Fruit fly (Drosophila melanogaster) whole organism, embryonic: ENCODE measurements around the gene CG31800.

Experiments used
- Awh ChIP-seq: fragments of 200-800 bp; sonication (Bioruptor generic); IDR thresholded peaks from 2 replicates; pipeline ENCODE4, ENCODE4 v1.3.6; 2022; ENCODE audit warnings: missing biosample characterization, missing genetic modification characterization
- B-H1 ChIP-seq: fragments of 200-800 bp; sonication (Bioruptor generic); IDR thresholded peaks from 3 replicates; pipeline ENCODE4 v1.3.6; 2022; ENCODE audit warnings: missing biosample characterization, missing genetic modification characterization
- CG10462 ChIP-seq: fragments of 200-800 bp; sonication (Bioruptor generic); optimal IDR thresholded peaks from 2 replicates; lab custom pipeline; 2016; ENCODE audit warnings: missing biosample characterization, missing genetic modification characterization
- CG10543 ChIP-seq: fragments of 200-800 bp; sonication (Bioruptor generic); optimal IDR thresholded peaks from 3 replicates; lab custom pipeline; 2017; ENCODE audit warnings: missing biosample characterization, mild to moderate bottlenecking, missing genetic modification characterization, moderate library complexity
- CG11398 ChIP-seq: fragments of 200-800 bp; sonication (Bioruptor generic); optimal IDR thresholded peaks from 2 replicates; lab custom pipeline; 2016; ENCODE audit warnings: missing biosample characterization, missing genetic modification characterization
- CG12219 ChIP-seq: fragments of 200-800 bp; sonication (Bioruptor generic); optimal IDR thresholded peaks from 3 replicates; lab custom pipeline; 2018; ENCODE audit warnings: missing biosample characterization, mild to moderate bottlenecking, missing genetic modification characterization
- CG12299 ChIP-seq: fragments of 200-800 bp; sonication (Bioruptor generic); optimal IDR thresholded peaks from 2 replicates; lab custom pipeline; 2018; ENCODE audit warnings: missing biosample characterization, mild to moderate bottlenecking, missing genetic modification characterization
- CG13123 ChIP-seq: fragments of 200-800 bp; sonication (Bioruptor generic); optimal IDR thresholded peaks from 2 replicates; lab custom pipeline; 2016; ENCODE audit warnings: missing biosample characterization, missing genetic modification characterization
- CG16815 ChIP-seq: fragments of 200-800 bp; sonication (Bioruptor generic); optimal IDR thresholded peaks from 3 replicates; lab custom pipeline; 2017; ENCODE audit warnings: missing biosample characterization, mild to moderate bottlenecking, missing genetic modification characterization
- CG17361 ChIP-seq: fragments of 200-800 bp; sonication (Bioruptor generic); IDR thresholded peaks from 3 replicates; pipeline ENCODE4 v1.3.6; 2022; ENCODE audit warnings: missing biosample characterization, missing genetic modification characterization
- CG1792 ChIP-seq: fragments of 200-800 bp; sonication (Bioruptor generic); optimal IDR thresholded peaks from 2 replicates; lab custom pipeline; 2016; ENCODE audit warnings: missing biosample characterization, missing genetic modification characterization
- CG4424 ChIP-seq: fragments of 200-800 bp; sonication (Bioruptor generic); optimal IDR thresholded peaks from 3 replicates; lab custom pipeline; 2016; ENCODE audit warnings: missing biosample characterization, missing genetic modification characterization
- CG4707 ChIP-seq: fragments of 200-800 bp; sonication (Bioruptor generic); optimal IDR thresholded peaks from 2 replicates; lab custom pipeline; 2018; ENCODE audit warnings: missing biosample characterization, mild to moderate bottlenecking, missing genetic modification characterization, moderate library complexity
- CG4820 ChIP-seq: fragments of 200-800 bp; sonication (Bioruptor generic); optimal IDR thresholded peaks from 3 replicates; lab custom pipeline; 2016; ENCODE audit warnings: missing biosample characterization, missing genetic modification characterization
- CG6854 ChIP-seq: fragments of 200-800 bp; sonication (Bioruptor generic); optimal IDR thresholded peaks from 3 replicates; lab custom pipeline; 2017; ENCODE audit warnings: missing biosample characterization, mild to moderate bottlenecking, missing genetic modification characterization
- CG7372 ChIP-seq: fragments of 200-800 bp; sonication (Bioruptor generic); IDR thresholded peaks from 2 replicates; pipeline ENCODE4 v1.3.6; 2022; ENCODE audit warnings: missing biosample characterization, missing genetic modification characterization
- CkIIα-i1 ChIP-seq: fragments of 200-800 bp; sonication (Bioruptor generic); IDR thresholded peaks from 2 replicates; pipeline ENCODE4 v1.3.6; 2022; ENCODE audit warnings: missing biosample characterization, missing genetic modification characterization
- CrebB ChIP-seq: fragments of 200-800 bp; sonication (Bioruptor generic); optimal IDR thresholded peaks from 3 replicates; lab custom pipeline; 2018; ENCODE audit warnings: missing biosample characterization, mild to moderate bottlenecking, missing genetic modification characterization
- D19A ChIP-seq: fragments of 200-800 bp; optimal IDR thresholded peaks from 3 replicates; lab custom pipeline; 2019; ENCODE audit warnings: missing biosample characterization, mild to moderate bottlenecking, missing genetic modification characterization, moderate library complexity
- Dek ChIP-seq: fragments of 200-800 bp; sonication (Bioruptor generic); optimal IDR thresholded peaks from 3 replicates; lab custom pipeline; 2019; ENCODE audit warnings: missing biosample characterization, mild to moderate bottlenecking, missing genetic modification characterization, moderate library complexity
- HLH3B ChIP-seq: fragments of 200-800 bp; sonication (Bioruptor generic); IDR thresholded peaks from 2 replicates; pipeline ENCODE4 v1.3.6; 2022; ENCODE audit warnings: missing biosample characterization, missing genetic modification characterization
- HLHmδ ChIP-seq: fragments of 200-800 bp; sonication (Bioruptor generic); optimal IDR thresholded peaks from 2 replicates; lab custom pipeline; 2018; ENCODE audit warnings: missing biosample characterization, mild to moderate bottlenecking, missing genetic modification characterization, moderate library complexity
- Hmx ChIP-seq: fragments of 200-800 bp; sonication (Bioruptor generic); optimal IDR thresholded peaks from 2 replicates; lab custom pipeline; 2016; ENCODE audit warnings: missing biosample characterization, missing genetic modification characterization
- MTF-1 ChIP-seq: fragments of 200-800 bp; sonication (Bioruptor generic); optimal IDR thresholded peaks from 2 replicates; lab custom pipeline; 2018; ENCODE audit warnings: missing biosample characterization, mild to moderate bottlenecking, missing genetic modification characterization, borderline replicate concordance
- NC2β ChIP-seq: fragments of 200-800 bp; sonication (Bioruptor generic); optimal IDR thresholded peaks from 2 replicates; lab custom pipeline; 2016; ENCODE audit warnings: missing biosample characterization, missing genetic modification characterization
- Oli ChIP-seq: fragments of 200-800 bp; sonication (Bioruptor generic); optimal IDR thresholded peaks from 2 replicates; lab custom pipeline; 2018; ENCODE audit warnings: missing biosample characterization, mild to moderate bottlenecking, missing genetic modification characterization, moderate library complexity
- Side ChIP-seq: fragments of 200-800 bp; sonication (Bioruptor generic); optimal IDR thresholded peaks from 2 replicates; lab custom pipeline; 2016; ENCODE audit warnings: missing biosample characterization, missing genetic modification characterization
- Usf ChIP-seq: fragments of 200-800 bp; sonication (Bioruptor generic); optimal IDR thresholded peaks from 2 replicates; lab custom pipeline; 2017; ENCODE audit warnings: missing genotype, missing biosample characterization, missing genetic modification characterization
- ap ChIP-seq: fragments of 200-800 bp; sonication (Bioruptor generic); IDR thresholded peaks from 2 replicates; pipeline ENCODE4 v1.3.6; 2022; ENCODE audit warnings: missing biosample characterization, missing genetic modification characterization
- bigmax ChIP-seq: fragments of 200-800 bp; sonication (Bioruptor generic); optimal IDR thresholded peaks from 2 replicates; lab custom pipeline; 2018; ENCODE audit warnings: missing biosample characterization, mild to moderate bottlenecking, missing genetic modification characterization
- crol ChIP-seq: fragments of 200-800 bp; sonication (Bioruptor generic); IDR thresholded peaks from 2 replicates; pipeline ENCODE4 v1.3.6; 2022; ENCODE audit warnings: missing biosample characterization, missing genetic modification characterization
- cwo ChIP-seq: fragments of 200-800 bp; sonication (Bioruptor generic); optimal IDR thresholded peaks from 3 replicates; lab custom pipeline; 2017; ENCODE audit warnings: missing biosample characterization, missing genetic modification characterization, mild to moderate bottlenecking, moderate library complexity, missing genetic modification reagents
- dm ChIP-seq: fragments of 200-800 bp; sonication (Bioruptor generic); optimal IDR thresholded peaks from 3 replicates; lab custom pipeline; 2016; ENCODE audit warnings: missing biosample characterization, missing genetic modification characterization
- esg ChIP-seq: fragments of 200-800 bp; sonication (Bioruptor generic); conservative IDR thresholded peaks from 2 replicates; pipeline ENCODE4 v1.3.6; 2022; ENCODE audit warnings: missing biosample characterization, missing genetic modification characterization
- ewg ChIP-seq: fragments of 200-800 bp; sonication (Bioruptor generic); optimal IDR thresholded peaks from 3 replicates; lab custom pipeline; 2017; ENCODE audit warnings: mild to moderate bottlenecking, missing biosample characterization, missing genetic modification reagents, missing genetic modification characterization
- gro ChIP-seq: fragments of 200-800 bp; sonication (Bioruptor generic); optimal IDR thresholded peaks from 2 replicates; lab custom pipeline; 2016; ENCODE audit warnings: missing biosample characterization, missing genetic modification characterization
- ham ChIP-seq: fragments of 200-800 bp; sonication (Bioruptor generic); IDR thresholded peaks from 2 replicates; pipeline ENCODE4 v1.3.6; 2022; ENCODE audit warnings: missing biosample characterization, missing genetic modification characterization
- lbe ChIP-seq: fragments of 200-800 bp; sonication (Bioruptor generic); optimal IDR thresholded peaks from 2 replicates; lab custom pipeline; 2016; ENCODE audit warnings: missing biosample characterization, mild to moderate bottlenecking, missing genetic modification characterization
- nerfin-1 ChIP-seq: fragments of 200-800 bp; sonication (Bioruptor generic); optimal IDR thresholded peaks from 3 replicates; lab custom pipeline; 2019; ENCODE audit warnings: missing biosample characterization, mild to moderate bottlenecking, missing genetic modification characterization, moderate library complexity
- onecut ChIP-seq: fragments of 200-800 bp; sonication (Bioruptor generic); IDR thresholded peaks from 2 replicates; pipeline ENCODE4 v1.3.6; 2022; ENCODE audit warnings: missing biosample characterization, missing genetic modification characterization
- org-1 ChIP-seq: fragments of 200-800 bp; sonication (Bioruptor generic); optimal IDR thresholded peaks from 2 replicates; lab custom pipeline; 2017; ENCODE audit warnings: missing biosample characterization, missing genetic modification characterization
- p53 ChIP-seq: fragments of 200-800 bp; sonication (Bioruptor generic); optimal IDR thresholded peaks from 2 replicates; lab custom pipeline; 2016; ENCODE audit warnings: missing biosample characterization, missing genetic modification characterization
- prd ChIP-seq, 3 experiments: fragments of >200 bp in 2 of 3; fragments of 200-800 bp in 1 of 3; sonication (Bioruptor generic) in 1 of 3; optimal IDR thresholded peaks in 2 of 3; IDR thresholded peaks in 1 of 3; 2 replicates in 2 of 3; 3 replicates in 1 of 3; pipeline versions ENCODE4 v1.3.6 to Lab custom; 2017 to 2022; ENCODE audit warnings: missing biosample characterization in 1 of 3, missing genetic modification characterization in 1 of 3
- run ChIP-seq: fragments of 200-800 bp; sonication (Bioruptor generic); optimal IDR thresholded peaks from 3 replicates; lab custom pipeline; 2018; ENCODE audit warnings: missing biosample characterization, mild to moderate bottlenecking, missing genetic modification characterization
- sens-2 ChIP-seq: fragments of 200-800 bp; sonication (Bioruptor generic); IDR thresholded peaks from 2 replicates; pipeline ENCODE4 v1.3.6; 2022; ENCODE audit warnings: missing biosample characterization, missing genetic modification characterization
- tna ChIP-seq: fragments of 200-800 bp; sonication (Bioruptor generic); IDR thresholded peaks from 2 replicates; pipeline ENCODE4 v1.3.6; 2022; ENCODE audit warnings: missing biosample characterization, missing genetic modification characterization; ENCODE audit not compliant: partially characterized antibody
- tup ChIP-seq: fragments of 200-800 bp; sonication (Bioruptor generic); optimal IDR thresholded peaks from 2 replicates; lab custom pipeline; 2016; ENCODE audit warnings: missing biosample characterization, mild to moderate bottlenecking, missing genetic modification characterization, moderate library complexity
- vfl ChIP-seq: fragments of 200-800 bp; sonication (Bioruptor generic); optimal IDR thresholded peaks from 2 replicates; lab custom pipeline; 2016; ENCODE audit warnings: missing biosample characterization, missing genetic modification characterization
- wek ChIP-seq: fragments of 200-800 bp; sonication (Bioruptor generic); optimal IDR thresholded peaks from 3 replicates; lab custom pipeline; 2018; ENCODE audit warnings: missing biosample characterization, mild to moderate bottlenecking, missing genetic modification characterization, moderate library complexity

CG31800 gene

DNA sequence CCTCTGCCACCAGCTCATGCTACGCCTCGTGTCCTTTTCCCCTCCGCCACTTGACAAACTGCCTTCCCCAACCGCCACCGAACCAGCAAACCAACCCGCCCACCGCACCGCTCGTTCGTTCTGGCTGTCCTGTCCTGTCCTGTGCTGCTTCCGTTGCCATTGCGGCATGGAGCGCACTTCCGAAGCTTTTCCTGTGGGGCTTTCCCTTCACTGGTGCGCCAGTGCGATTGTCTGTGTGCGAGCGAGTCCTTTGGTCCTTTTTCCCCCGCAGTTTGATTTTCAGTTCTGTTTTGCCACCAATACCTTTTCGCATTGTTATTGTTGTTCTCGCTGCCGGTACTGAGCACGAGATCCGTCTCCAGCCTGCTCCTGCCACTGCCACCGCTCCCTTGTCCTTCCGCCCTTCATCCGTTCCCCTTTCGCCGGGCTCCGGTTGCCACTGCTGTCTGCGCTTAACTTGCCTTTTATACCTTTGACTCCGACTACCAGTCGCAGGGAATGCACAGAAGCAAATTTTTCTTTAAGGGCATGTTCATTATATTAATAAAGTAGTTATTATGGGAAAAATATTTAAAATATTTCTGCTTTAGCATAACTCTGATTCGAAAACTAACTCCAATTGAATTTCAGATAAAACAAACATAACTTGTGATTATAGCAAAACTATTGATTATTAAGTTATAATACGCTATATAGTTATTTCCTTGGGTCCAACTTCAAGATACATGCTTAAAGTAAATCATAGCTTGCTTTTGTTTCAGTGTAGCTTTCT is 10.2 kb downstream of the CG31800 start (continued):
- TF ChIP-seq sens-2 (GFP tag; lab: Robert Waterston, UW) (no peak), ham (GFP tag; lab: Robert Waterston, UW) (no peak), CG4424 (GFP tag; lab: Kevin White, UChicago) (peak; percentile 43), CG4820 (GFP tag; lab: Kevin White, UChicago) (peak; percentile 32), vfl (GFP tag; lab: Kevin White, UChicago) (peak; percentile 38), Oli (tag; lab: Kevin White, UChicago) (peak; percentile 80), CG7372 (GFP tag; lab: Robert Waterston, UW) (peak; percentile 10; the same call in 1 of the 2 replicates), ap (GFP tag; lab: Robert Waterston, UW) (no peak), NC2β (GFP tag; lab: Kevin White, UChicago) (no peak), CG13123 (GFP tag; lab: Kevin White, UChicago) (no peak), lbe (GFP tag; lab: Kevin White, UChicago) (no peak), bigmax (GFP tag; lab: Kevin White, UChicago) (no peak), gro (no peak), tna (GFP tag; lab: Robert Waterston, UW) (no peak), HLH3B (0 out of 2 replicates have a peak, but pooled peaks have one; percentile 46), prd (optimal IDR thresholded peaks at IDR 0.05; lab: Kevin White, UChicago) (no peak), prd (GFP tag; IDR thresholded peaks at IDR 0.05; lab: Robert Waterston, UW) (peak; percentile 46; the same call in 2 of the 3 replicates), MTF-1 (GFP tag; lab: Kevin White, UChicago) (no peak), p53 (GFP tag; lab: Kevin White, UChicago) (no peak), ewg (GFP tag; lab: Kevin White, UChicago) (peak; percentile 38), Hmx (GFP tag; lab: Kevin White, UChicago) (peak; percentile 9), Dek (peak; percentile 74), dm (GFP tag; lab: Kevin White, UChicago) (no peak), CG12219 (GFP tag; lab: Kevin White, UChicago) (peak; percentile 54), HLHmδ (GFP tag; lab: Kevin White, UChicago) (no peak), CrebB (tag; lab: Kevin White, UChicago) (no peak), Awh (GFP tag; lab: Robert Waterston, UW) (no peak), crol (peak; percentile 90), CG6854 (GFP tag; lab: Kevin White, UChicago) (peak; percentile 53), onecut (GFP tag; lab: Robert Waterston, UW) (peak; percentile 55), CG4707 (peak; percentile 8), Side (no peak), run (tag; lab: Kevin White, UChicago) (peak; percentile 38), esg (GFP tag; lab: Robert Waterston, UW) (peak; percentile 49; the same call in 1 of the 2 replicates), org-1 (GFP tag; lab: Kevin White, UChicago) (peak; percentile 74), CkIIα-i1 (GFP tag; lab: Robert Waterston, UW) (no peak), B-H1 (GFP tag; lab: Robert Waterston, UW) (peak; percentile 37; the same call in 2 of the 3 replicates), nerfin-1 (tag; lab: Kevin White, UChicago) (peak; percentile 63), wek (GFP tag; lab: Kevin White, UChicago) (no peak), tup (GFP tag; lab: Kevin White, UChicago) (no peak), CG11398 (GFP tag; lab: Kevin White, UChicago) (no peak), CG10543 (GFP tag; lab: Kevin White, UChicago) (peak; percentile 80), Usf (GFP tag; lab: Kevin White, UChicago) (no peak), CG10462 (GFP tag; lab: Kevin White, UChicago) (no peak), D19A (tag; lab: Kevin White, UChicago) (peak; percentile 83), CG12299 (tag; lab: Kevin White, UChicago) (peak; percentile 63), CG1792 (GFP tag; lab: Kevin White, UChicago) (no peak), cwo (peak; percentile 73), CG17361 (peak; percentile 89), CG16815 (GFP tag; lab: Kevin White, UChicago) (peak; percentile 25)
